Worm (Caenorhabditis elegans) whole organism, L4 larva: Measurements from ENCODE around the gene lpr-5.

Source experiments
- D1046.2 ChIP-seq: fragments of 200-800 bp; sonication (Bioruptor generic); IDR thresholded peaks from 2 replicates; pipeline ENCODE4 v1.3.6; 2022; ENCODE audit warnings: missing genetic modification characterization, missing compliant biosample characterization
- F26F4.8 ChIP-seq: fragments of 200-800 bp; sonication (Bioruptor generic); conservative IDR thresholded peaks from 2 replicates; pipeline ENCODE4 v1.3.6; 2022; ENCODE audit warnings: missing genetic modification characterization, missing compliant biosample characterization
- T20F7.1 ChIP-seq: fragments of 200-800 bp; sonication (Bioruptor generic); optimal IDR thresholded peaks from 2 replicates; lab custom pipeline; 2018; ENCODE audit warnings: mild to moderate bottlenecking, missing genetic modification characterization, missing compliant biosample characterization
- T26A8.4 ChIP-seq: fragments of 200-800 bp; sonication (Bioruptor generic); IDR thresholded peaks from 2 replicates; pipeline ENCODE4 v1.3.6; 2022; ENCODE audit warnings: missing genetic modification characterization, missing compliant biosample characterization
- Y105C5A.15 ChIP-seq: fragments of 200-800 bp; sonication (Bioruptor generic); IDR thresholded peaks from 2 replicates; pipeline ENCODE4 v1.3.6; 2022; ENCODE audit warnings: missing genetic modification characterization, missing compliant biosample characterization
- Y5F2A.4 ChIP-seq: fragments of 200-800 bp; sonication (Bioruptor generic); optimal IDR thresholded peaks from 2 replicates; lab custom pipeline; 2018; ENCODE audit warnings: mild to moderate bottlenecking, missing genetic modification characterization, missing compliant biosample characterization
- aha-1 ChIP-seq: fragments of 150-350 bp; peaks from one replicate; lab custom pipeline; 2014; ENCODE audit warnings: missing biosample characterization, missing genetic modification characterization
- aly-2 ChIP-seq: sonication (generic microtip); optimal IDR thresholded peaks from 2 replicates; lab custom pipeline; 2018; ENCODE audit warnings: missing biosample characterization, missing genetic modification characterization
- arid-1 ChIP-seq: fragments of 200-800 bp; sonication (Bioruptor generic); conservative IDR thresholded peaks from 2 replicates; pipeline ENCODE4 v1.3.6; 2022; ENCODE audit warnings: missing genetic modification reagents, missing genetic modification characterization, missing compliant biosample characterization
- attf-4 ChIP-seq: sonication (generic microtip); optimal IDR thresholded peaks from 3 replicates; lab custom pipeline; 2017; ENCODE audit warnings: missing biosample characterization, missing genetic modification characterization
- ceh-32 ChIP-seq: sonication (generic microtip); optimal IDR thresholded peaks from 2 replicates; lab custom pipeline; 2016; ENCODE audit warnings: mild to moderate bottlenecking, missing genetic modification characterization, missing compliant biosample characterization; ENCODE audit not compliant: poor library complexity
- ceh-82 ChIP-seq: sonication (generic microtip); optimal IDR thresholded peaks from 2 replicates; lab custom pipeline; 2017; ENCODE audit warnings: missing biosample characterization, missing genetic modification characterization
- daf-12 ChIP-seq: fragments of 150-350 bp; optimal IDR thresholded peaks from 2 replicates; lab custom pipeline; 2014; ENCODE audit warnings: missing biosample characterization, missing genetic modification reagents, missing genetic modification characterization
- daf-16 ChIP-seq, 3 experiments: sonication (generic microtip); optimal IDR thresholded peaks; 2 replicates each; lab custom pipeline; 2016 to 2017; ENCODE audit warnings: missing genetic modification characterization in 3 of 3, missing genetic modification reagents in 3 of 3, mild to moderate bottlenecking in 2 of 3, missing compliant biosample characterization in 2 of 3, missing biosample characterization in 1 of 3, moderate library complexity in 1 of 3
- daf-19 ChIP-seq: fragments of 200-800 bp; sonication (Bioruptor generic); conservative IDR thresholded peaks from 2 replicates; pipeline ENCODE4 v1.3.6; 2022; ENCODE audit warnings: missing genetic modification characterization, missing compliant biosample characterization
- dmd-6 ChIP-seq: fragments of 200-800 bp; sonication (Bioruptor generic); IDR thresholded peaks from 2 replicates; pipeline ENCODE4 v1.3.6; 2022; ENCODE audit warnings: missing genetic modification reagents, missing genetic modification characterization, missing compliant biosample characterization
- dmd-8 ChIP-seq: fragments of 200-800 bp; sonication (Bioruptor generic); IDR thresholded peaks from 2 replicates; pipeline ENCODE4 v1.3.6; 2022; ENCODE audit warnings: missing genetic modification characterization, missing compliant biosample characterization
- dpl-1 ChIP-seq: fragments of 150-350 bp; optimal IDR thresholded peaks from 2 replicates; lab custom pipeline; 2014; ENCODE audit warnings: missing biosample characterization, missing genetic modification reagents, missing genetic modification characterization
- duxl-1 ChIP-seq: sonication (generic microtip); optimal IDR thresholded peaks from 2 replicates; lab custom pipeline; 2016; ENCODE audit warnings: mild to moderate bottlenecking, missing genetic modification characterization, moderate library complexity, missing compliant biosample characterization; ENCODE audit not compliant: poor library complexity
- egl-27 ChIP-seq: sonication (generic microtip); optimal IDR thresholded peaks from 3 replicates; lab custom pipeline; 2017; ENCODE audit warnings: missing biosample characterization, missing genetic modification reagents, missing genetic modification characterization
- egl-43 ChIP-seq: fragments of 200-800 bp; sonication (Bioruptor generic); IDR thresholded peaks from 2 replicates; pipeline ENCODE4 v1.3.6; 2022; ENCODE audit warnings: missing genetic modification reagents, missing genetic modification characterization, missing compliant biosample characterization
- fkh-10 ChIP-seq: fragments of 150-350 bp; optimal IDR thresholded peaks from 2 replicates; lab custom pipeline; 2014; ENCODE audit warnings: missing biosample characterization, missing genetic modification reagents, missing genetic modification characterization
- fos-1 ChIP-seq: fragments of 150-350 bp; optimal IDR thresholded peaks from 2 replicates; lab custom pipeline; 2014; ENCODE audit warnings: missing biosample characterization, missing genetic modification characterization
- hif-1 ChIP-seq, 2 experiments: sonication (generic microtip); optimal IDR thresholded peaks; 2 replicates each; lab custom pipeline; 2016 to 2017; ENCODE audit warnings: missing compliant biosample characterization in 2 of 2, missing genetic modification characterization in 2 of 2, missing genetic modification reagents in 2 of 2, missing genotype in 2 of 2, mild to moderate bottlenecking in 1 of 2
- hlh-11 ChIP-seq: fragments of 200-800 bp; sonication (Bioruptor generic); optimal IDR thresholded peaks from 2 replicates; lab custom pipeline; 2018; ENCODE audit warnings: mild to moderate bottlenecking, missing genetic modification characterization, missing compliant biosample characterization
- hmg-1.1 ChIP-seq: fragments of 200-800 bp; sonication (Bioruptor generic); IDR thresholded peaks from 2 replicates; pipeline ENCODE4 v1.3.6; 2022; ENCODE audit warnings: missing genetic modification reagents, missing genetic modification characterization, missing compliant biosample characterization
- lin-13 ChIP-seq: fragments of 150-350 bp; optimal IDR thresholded peaks from 2 replicates; lab custom pipeline; 2014; ENCODE audit warnings: missing biosample characterization, missing genetic modification reagents, missing genetic modification characterization
- lin-38 ChIP-seq: fragments of 200-800 bp; sonication (Bioruptor generic); IDR thresholded peaks from 2 replicates; pipeline ENCODE4 v1.3.6; 2022; ENCODE audit warnings: missing genetic modification reagents, missing genetic modification characterization, missing compliant biosample characterization
- mdt-29 ChIP-seq: fragments of 200-800 bp; sonication (Bioruptor generic); IDR thresholded peaks from 2 replicates; pipeline ENCODE4 v1.3.6; 2022; ENCODE audit warnings: missing genetic modification reagents, missing genetic modification characterization, missing compliant biosample characterization
- mep-1 ChIP-seq: fragments of 150-350 bp; sonication (generic microtip); optimal IDR thresholded peaks from 3 replicates; lab custom pipeline; 2014; ENCODE audit warnings: missing biosample characterization, missing genetic modification characterization
- mxl-2 ChIP-seq: fragments of 200-800 bp; sonication (Bioruptor generic); conservative IDR thresholded peaks from 2 replicates; pipeline ENCODE4 v1.3.6; 2022; ENCODE audit warnings: missing genetic modification reagents, missing genetic modification characterization, missing compliant biosample characterization
- nhr-102 ChIP-seq: sonication (generic microtip); optimal IDR thresholded peaks from 2 replicates; lab custom pipeline; 2016; ENCODE audit warnings: mild to moderate bottlenecking, missing genetic modification characterization, moderate library complexity, missing compliant biosample characterization
- nhr-111 ChIP-seq: fragments of 200-800 bp; sonication (Bioruptor generic); optimal IDR thresholded peaks from 2 replicates; lab custom pipeline; 2018; ENCODE audit warnings: mild to moderate bottlenecking, missing genetic modification characterization, missing compliant biosample characterization
- nhr-237 ChIP-seq: sonication (generic microtip); optimal IDR thresholded peaks from 2 replicates; lab custom pipeline; 2017; ENCODE audit warnings: missing biosample characterization, missing genetic modification characterization
- nhr-41 ChIP-seq: fragments of 200-800 bp; sonication (Bioruptor generic); IDR thresholded peaks from 2 replicates; pipeline ENCODE4 v1.3.6; 2022; ENCODE audit warnings: missing genetic modification reagents, missing genetic modification characterization, missing compliant biosample characterization
- nhr-42 ChIP-seq: fragments of 200-800 bp; sonication (Bioruptor generic); IDR thresholded peaks from 2 replicates; pipeline ENCODE4 v1.3.6; 2022; ENCODE audit warnings: missing genetic modification characterization, missing compliant biosample characterization
- pha-4 ChIP-seq, 2 experiments: fragments of 150-350 bp in 1 of 2; fragments of 200-800 bp in 1 of 2; sonication (Bioruptor generic) in 1 of 2; IDR thresholded peaks in 1 of 2; optimal IDR thresholded peaks in 1 of 2; 2 replicates each; pipeline versions ENCODE4 v1.3.6 to Lab custom; 2014 to 2022; ENCODE audit warnings: missing genetic modification characterization in 2 of 2, missing genetic modification reagents in 2 of 2, missing biosample characterization in 1 of 2, missing compliant biosample characterization in 1 of 2
- php-3 ChIP-seq: fragments of 200-800 bp; sonication (Bioruptor generic); IDR thresholded peaks from 2 replicates; pipeline ENCODE4 v1.3.6; 2022; ENCODE audit warnings: missing genetic modification reagents, missing genetic modification characterization, missing compliant biosample characterization
- pqm-1 ChIP-seq: sonication (generic microtip); optimal IDR thresholded peaks from 2 replicates; lab custom pipeline; 2017; ENCODE audit warnings: missing biosample characterization, missing genetic modification characterization
- saeg-2 ChIP-seq: fragments of 200-800 bp; sonication (Bioruptor generic); IDR thresholded peaks from 2 replicates; pipeline ENCODE4 v1.3.6; 2022; ENCODE audit warnings: missing genetic modification reagents, missing genetic modification characterization, missing compliant biosample characterization
- set-16 ChIP-seq: fragments of 200-800 bp; sonication (Bioruptor generic); IDR thresholded peaks from 2 replicates; pipeline ENCODE4 v1.3.6; 2022; ENCODE audit warnings: missing genetic modification reagents, missing genetic modification characterization, missing compliant biosample characterization
- snpc-1.2 ChIP-seq: fragments of 200-800 bp; sonication (Bioruptor generic); IDR thresholded peaks from 2 replicates; pipeline ENCODE4 v1.3.6; 2022; ENCODE audit warnings: missing genetic modification reagents, missing genetic modification characterization, missing compliant biosample characterization
- snpc-4 ChIP-seq: fragments of 150-350 bp; optimal IDR thresholded peaks from 2 replicates; lab custom pipeline; 2014; ENCODE audit warnings: missing biosample characterization, missing genetic modification characterization
- spr-1 ChIP-seq: sonication (generic microtip); optimal IDR thresholded peaks from 2 replicates; lab custom pipeline; 2016; ENCODE audit warnings: mild to moderate bottlenecking, missing genetic modification characterization, missing compliant biosample characterization
- spr-3 ChIP-seq: fragments of 200-800 bp; sonication (Bioruptor generic); optimal IDR thresholded peaks from 2 replicates; lab custom pipeline; 2018; ENCODE audit warnings: mild to moderate bottlenecking, missing genetic modification characterization, missing compliant biosample characterization
- zag-1 ChIP-seq: fragments of 150-350 bp; optimal IDR thresholded peaks from 2 replicates; lab custom pipeline; 2014; ENCODE audit warnings: missing biosample characterization, missing genetic modification characterization
- zip-11 ChIP-seq: fragments of 200-800 bp; sonication (Bioruptor generic); IDR thresholded peaks from 2 replicates; pipeline ENCODE4 v1.3.6; 2022; ENCODE audit warnings: missing genetic modification characterization, missing compliant biosample characterization
- zip-2 ChIP-seq: fragments of 150-350 bp; optimal IDR thresholded peaks from 2 replicates; lab custom pipeline; 2014; ENCODE audit warnings: missing biosample characterization, missing genetic modification characterization
- ztf-11 ChIP-seq: fragments of 150-350 bp; optimal IDR thresholded peaks from 2 replicates; lab custom pipeline; 2014; ENCODE audit warnings: missing biosample characterization, missing genetic modification characterization

Gene lpr-5

ce11 chrX:11093985-11094593 lies 32.2 kb downstream of the lpr-5 start (continued):
- TF ChIP-seq zag-1 (peak; percentile 100), attf-4 (tag; lab: Kevin White, UChicago) (peak; percentile 78), dmd-8 (GFP tag; lab: Robert Waterston, UW) (peak; percentile 90), zip-11 (peak; percentile 48; the same call in 1 of the 2 replicates), T26A8.4 (GFP tag; lab: Robert Waterston, UW) (peak; percentile 100), nhr-42 (peak; percentile 100), duxl-1 (tag; lab: Kevin White, UChicago) (peak; percentile 99), spr-3 (peak; percentile 99), nhr-41 (GFP tag; lab: Robert Waterston, UW) (peak; percentile 91), snpc-4 (tag; lab: Kevin White, UChicago) (peak; percentile 31), aha-1 (tag; lab: Kevin White, UChicago) (peak; percentile 100), Y5F2A.4 (GFP tag; lab: Kevin White, UChicago) (peak; percentile 98), spr-1 (peak; percentile 99), nhr-111 (GFP tag; lab: Kevin White, UChicago) (peak; percentile 74), daf-19 (GFP tag; lab: Robert Waterston, UW) (peak; percentile 99), daf-12 (tag; lab: Kevin White, UChicago) (peak; percentile 24), hlh-11 (tag; lab: Kevin White, UChicago) (peak; percentile 99), ztf-11 (tag; lab: Kevin White, UChicago) (peak; percentile 100), mep-1 (tag; lab: Kevin White, UChicago) (peak; percentile 100), arid-1 (GFP tag; lab: Robert Waterston, UW) (peak; percentile 96), pqm-1 (tag; lab: Kevin White, UChicago) (peak; percentile 82), aly-2 (peak; percentile 73), php-3 (GFP tag; lab: Robert Waterston, UW) (peak; percentile 99), hif-1 (tag; optimal IDR thresholded peaks at IDR 0.05; lab: Kevin White, UChicago) (peak; percentile 87 to 91), pha-4 (GFP tag; IDR thresholded peaks at IDR 0.05; lab: Robert Waterston, UW) (peak; percentile 98), pha-4 (tag; optimal IDR thresholded peaks at IDR 0.05; lab: Kevin White, UChicago) (peak; percentile 100), nhr-237 (tag; lab: Kevin White, UChicago) (peak; percentile 98), ceh-32 (tag; lab: Kevin White, UChicago) (peak; percentile 93), set-16 (GFP tag; lab: Robert Waterston, UW) (no peak), nhr-102 (tag; lab: Kevin White, UChicago) (peak; percentile 100), zip-2 (tag; lab: Kevin White, UChicago) (peak; percentile 99), snpc-1.2 (GFP tag; lab: Robert Waterston, UW) (peak; percentile 80), T20F7.1 (GFP tag; lab: Kevin White, UChicago) (peak; percentile 94), egl-27 (tag; lab: Kevin White, UChicago) (peak; percentile 97), F26F4.8 (GFP tag; lab: Robert Waterston, UW) (no peak), dpl-1 (GFP tag; lab: Kevin White, UChicago) (peak; percentile 82), D1046.2 (GFP tag; lab: Robert Waterston, UW) (peak; percentile 94), lin-13 (GFP tag; lab: Kevin White, UChicago) (peak; percentile 99), egl-43 (peak; percentile 100)

- TF ChIP-seq fkh-10 (GFP tag; lab: Kevin White, UChicago) (peak; percentile 4), Y105C5A.15 (GFP tag; lab: Robert Waterston, UW) (peak; percentile 53; the same call in 1 of the 2 replicates), saeg-2 (0 out of 2 replicates have a peak, but pooled peaks have one; percentile 73), ceh-82 (tag; lab: Kevin White, UChicago) (no peak), hmg-1.1 (GFP tag; lab: Robert Waterston, UW) (peak; percentile 97), fos-1 (tag; lab: Kevin White, UChicago) (no peak), nhr-42 (peak; percentile 89), mxl-2 (GFP tag; lab: Robert Waterston, UW) (no peak), arid-1 (GFP tag; lab: Robert Waterston, UW) (peak; percentile 79), zag-1 (no peak), daf-16 (GFP tag; optimal IDR thresholded peaks at IDR 0.05; lab: Kevin White, UChicago) (peak; percentile 54 to 95), daf-16 (tag; optimal IDR thresholded peaks at IDR 0.05; lab: Kevin White, UChicago) (peak; percentile 74), mdt-29 (GFP tag; lab: Robert Waterston, UW) (no peak), nhr-102 (tag; lab: Kevin White, UChicago) (peak; percentile 92), dmd-6 (peak; percentile 88), lin-38 (GFP tag; lab: Robert Waterston, UW) (peak; percentile 78), daf-12 (tag; lab: Kevin White, UChicago) (no peak)
Measured at ce11 chrX:11095480-11095879, 33.6 kb downstream of the lpr-5 start.
